Worm (Caenorhabditis elegans) whole organism, L1 larva: ENCODE measurements around the gene F15D4.5.

ENCODE experiments used
- C34B4.2 ChIP-seq: sonication (generic microtip); optimal IDR thresholded peaks from 2 replicates; lab custom pipeline; 2017; ENCODE audit warnings: mild to moderate bottlenecking, missing genetic modification characterization, missing compliant biosample characterization
- F16B12.6 ChIP-seq: fragments of 150-350 bp; optimal IDR thresholded peaks from 2 replicates; lab custom pipeline; 2014; ENCODE audit warnings: missing biosample characterization, missing genetic modification characterization
- aly-2 ChIP-seq: fragments of 150-350 bp; optimal IDR thresholded peaks from 2 replicates; lab custom pipeline; 2014; ENCODE audit warnings: missing biosample characterization, missing genetic modification characterization
- blmp-1 ChIP-seq: fragments of 150-350 bp; optimal IDR thresholded peaks from 2 replicates; lab custom pipeline; 2014; ENCODE audit warnings: missing biosample characterization, missing genetic modification characterization
- ceh-63 ChIP-seq: fragments of 200-800 bp; sonication (Bioruptor generic); optimal IDR thresholded peaks from 2 replicates; lab custom pipeline; 2018; ENCODE audit warnings: mild to moderate bottlenecking, missing genetic modification characterization, missing compliant biosample characterization
- ceh-90 ChIP-seq: sonication (generic microtip); optimal IDR thresholded peaks from 2 replicates; lab custom pipeline; 2016; ENCODE audit warnings: missing genetic modification characterization, missing compliant biosample characterization
- dpl-1 ChIP-seq, 3 experiments: fragments of 150-350 bp in 2 of 3; sonication (generic microtip) in 1 of 3; optimal IDR thresholded peaks; 2 replicates each; lab custom pipeline; 2014 to 2017; ENCODE audit warnings: missing biosample characterization in 3 of 3, missing genetic modification characterization in 3 of 3, missing genetic modification reagents in 3 of 3
- efl-1 ChIP-seq, 4 experiments: fragments of 150-350 bp; optimal IDR thresholded peaks in 3 of 4; peaks in 1 of 4; 1 replicate in 1 of 4; 2 replicates in 3 of 4; lab custom pipeline; 2014; ENCODE audit warnings: missing biosample characterization in 2 of 4, missing genetic modification characterization in 2 of 4, missing genetic modification reagents in 2 of 4
- efl-3 ChIP-seq: fragments of 200-800 bp; sonication (Bioruptor generic); optimal IDR thresholded peaks from 2 replicates; lab custom pipeline; 2018; ENCODE audit warnings: mild to moderate bottlenecking, missing genetic modification characterization, missing compliant biosample characterization
- elt-2 ChIP-seq: sonication (generic microtip); optimal IDR thresholded peaks from 2 replicates; lab custom pipeline; 2016; ENCODE audit warnings: missing genetic modification characterization, mild to moderate bottlenecking, inconsistent platforms, missing compliant biosample characterization, missing genetic modification reagents
- ets-5 ChIP-seq: fragments of 200-800 bp; sonication (Bioruptor generic); IDR thresholded peaks from 2 replicates; pipeline ENCODE4 v1.3.6; 2022; ENCODE audit warnings: missing genetic modification characterization, missing compliant biosample characterization
- fkh-4 ChIP-seq: sonication (generic microtip); optimal IDR thresholded peaks from 2 replicates; lab custom pipeline; 2016; ENCODE audit warnings: missing compliant biosample characterization, missing genetic modification characterization, borderline replicate concordance
- fos-1 ChIP-seq: fragments of 150-350 bp; optimal IDR thresholded peaks from 2 replicates; lab custom pipeline; 2014; ENCODE audit warnings: missing biosample characterization, missing genetic modification characterization
- hlh-17 ChIP-seq: fragments of 200-800 bp; sonication (Bioruptor generic); optimal IDR thresholded peaks from 2 replicates; lab custom pipeline; 2018; ENCODE audit warnings: missing genetic modification characterization, mild to moderate bottlenecking, missing compliant biosample characterization, moderate library complexity, borderline replicate concordance
- hlh-4 ChIP-seq: sonication (generic microtip); optimal IDR thresholded peaks from 2 replicates; lab custom pipeline; 2016; ENCODE audit warnings: mild to moderate bottlenecking, missing genetic modification characterization, missing compliant biosample characterization
- jun-1 ChIP-seq: fragments of 150-350 bp; optimal IDR thresholded peaks from 2 replicates; lab custom pipeline; 2014; ENCODE audit warnings: missing biosample characterization, missing genetic modification reagents, missing genetic modification characterization
- lin-14 ChIP-seq: fragments of 200-800 bp; sonication (Bioruptor generic); optimal IDR thresholded peaks from 2 replicates; lab custom pipeline; 2018; ENCODE audit warnings: mild to moderate bottlenecking, missing genetic modification characterization, moderate library complexity, missing compliant biosample characterization
- lin-35 ChIP-seq, 2 experiments: fragments of 150-350 bp; optimal IDR thresholded peaks; 2 replicates each; lab custom pipeline; 2014; ENCODE audit warnings: missing biosample characterization in 2 of 2, missing genetic modification characterization in 2 of 2, missing genetic modification reagents in 2 of 2
- lir-3 ChIP-seq: sonication (generic microtip); optimal IDR thresholded peaks from 2 replicates; lab custom pipeline; 2016; ENCODE audit warnings: mild to moderate bottlenecking, missing genetic modification characterization, moderate library complexity, missing compliant biosample characterization; ENCODE audit not compliant: poor library complexity
- mep-1 ChIP-seq: fragments of 150-350 bp; optimal IDR thresholded peaks from 2 replicates; lab custom pipeline; 2014; ENCODE audit warnings: missing biosample characterization, missing genetic modification characterization
- nhr-12 ChIP-seq: sonication (generic microtip); optimal IDR thresholded peaks from 2 replicates; lab custom pipeline; 2017; ENCODE audit warnings: missing biosample characterization, missing genetic modification characterization
- nhr-237 ChIP-seq: fragments of 150-350 bp; optimal IDR thresholded peaks from 2 replicates; lab custom pipeline; 2014; ENCODE audit warnings: missing biosample characterization, missing genetic modification characterization
- nhr-28 ChIP-seq: fragments of 150-350 bp; optimal IDR thresholded peaks from 2 replicates; lab custom pipeline; 2014; ENCODE audit warnings: missing biosample characterization, missing genetic modification characterization
- nhr-71 ChIP-seq: sonication (generic microtip); optimal IDR thresholded peaks from 2 replicates; lab custom pipeline; 2016; ENCODE audit warnings: mild to moderate bottlenecking, missing genetic modification characterization, moderate library complexity, missing compliant biosample characterization
- nhr-76 ChIP-seq: sonication (generic microtip); optimal IDR thresholded peaks from 2 replicates; lab custom pipeline; 2017; ENCODE audit warnings: missing biosample characterization, missing genetic modification characterization
- nhr-85 ChIP-seq: sonication (generic microtip); peaks from one replicate; lab custom pipeline; 2016; ENCODE audit warnings: missing genetic modification characterization, inconsistent platforms, missing compliant biosample characterization
- nhr-90 ChIP-seq: sonication (generic microtip); optimal IDR thresholded peaks from 2 replicates; lab custom pipeline; 2016; ENCODE audit warnings: mild to moderate bottlenecking, missing genetic modification characterization, missing compliant biosample characterization; ENCODE audit not compliant: poor library complexity
- pag-3 ChIP-seq: sonication (generic microtip); optimal IDR thresholded peaks from 2 replicates; lab custom pipeline; 2017; ENCODE audit warnings: missing genetic modification characterization, mild to moderate bottlenecking, missing compliant biosample characterization, antibody characterized with exemption, borderline replicate concordance; ENCODE audit not compliant: insufficient read depth
- pqm-1 ChIP-seq: sonication (generic microtip); optimal IDR thresholded peaks from 3 replicates; lab custom pipeline; 2017; ENCODE audit warnings: missing biosample characterization, missing genetic modification characterization
- rnt-1 ChIP-seq: sonication (generic microtip); optimal IDR thresholded peaks from 2 replicates; lab custom pipeline; 2016; ENCODE audit warnings: mild to moderate bottlenecking, missing genetic modification characterization, moderate library complexity, missing compliant biosample characterization
- skn-1 ChIP-seq: fragments of 150-350 bp; optimal IDR thresholded peaks from 2 replicates; lab custom pipeline; 2014; ENCODE audit warnings: missing biosample characterization, missing genetic modification characterization
- snu-23 ChIP-seq: sonication (generic microtip); optimal IDR thresholded peaks from 2 replicates; lab custom pipeline; 2016; ENCODE audit warnings: missing genetic modification characterization, missing compliant biosample characterization
- sup-37 ChIP-seq: fragments of 200-800 bp; sonication (Bioruptor generic); optimal IDR thresholded peaks from 2 replicates; lab custom pipeline; 2018; ENCODE audit warnings: mild to moderate bottlenecking, missing genetic modification characterization, missing compliant biosample characterization
- swsn-7 ChIP-seq: sonication (generic microtip); optimal IDR thresholded peaks from 2 replicates; lab custom pipeline; 2016; ENCODE audit warnings: missing genetic modification characterization, missing compliant biosample characterization
- tbx-2 ChIP-seq: sonication (generic microtip); optimal IDR thresholded peaks from 2 replicates; lab custom pipeline; 2016; ENCODE audit warnings: missing genetic modification characterization, missing compliant biosample characterization
- unc-30 ChIP-seq: sonication (generic microtip); optimal IDR thresholded peaks from 2 replicates; lab custom pipeline; 2017; ENCODE audit warnings: missing biosample characterization, missing genetic modification characterization
- unc-62 ChIP-seq: fragments of 150-350 bp; optimal IDR thresholded peaks from 2 replicates; lab custom pipeline; 2014; ENCODE audit warnings: missing biosample characterization, missing genetic modification reagents, missing genetic modification characterization
- xbp-1 ChIP-seq: sonication (generic microtip); optimal IDR thresholded peaks from 2 replicates; lab custom pipeline; 2016; ENCODE audit warnings: missing genetic modification characterization, missing compliant biosample characterization
- zip-4 ChIP-seq: fragments of 200-800 bp; sonication (Bioruptor generic); optimal IDR thresholded peaks from 2 replicates; lab custom pipeline; 2018; ENCODE audit warnings: mild to moderate bottlenecking, missing genetic modification characterization, moderate library complexity, missing compliant biosample characterization
- ztf-11 ChIP-seq, 2 experiments: sonication (generic microtip); optimal IDR thresholded peaks; 2 replicates each; lab custom pipeline; 2016 to 2017; ENCODE audit warnings: missing genetic modification characterization in 2 of 2, missing biosample characterization in 1 of 2, missing compliant biosample characterization in 1 of 2

F15D4.5 gene

ce11 chrII:13245076-13245475 lies at the start of gene F15D4.5:
Gene F15D4.5 (plus strand): TSS chrII:13245376.
- no peak for TF ChIP-seq hlh-17 (GFP tag; lab: Kevin White, UChicago)
- no peak for TF ChIP-seq mep-1
- no peak for TF ChIP-seq nhr-76 (tag; lab: Kevin White, UChicago)
- no peak for TF ChIP-seq pag-3 (tag; lab: Kevin White, UChicago)
- TF ChIP-seq, all 84 proteins: peak for 0

ce11 chrII:13195706-13196417 lies 49.3 kb upstream of the F15D4.5 start:
- TF ChIP-seq nhr-90 (peak; percentile 17), unc-30 (tag; lab: Kevin White, UChicago) (no peak)

- peak; percentile 8 for TF ChIP-seq rnt-1 (tag; lab: Kevin White, UChicago)
- TF ChIP-seq sup-37 (GFP tag; lab: Kevin White, UChicago) = no peak
- peak; percentile 1 for TF ChIP-seq nhr-71 (tag; lab: Kevin White, UChicago)
- TF ChIP-seq tbx-2 (tag; lab: Kevin White, UChicago) = no peak
- TF ChIP-seq jun-1 = peak; percentile 8
- TF ChIP-seq nhr-85 = peak; percentile 33
- peak; percentile 3 for TF ChIP-seq snu-23 (GFP tag; lab: Kevin White, UChicago)
- TF ChIP-seq fos-1 (tag; lab: Kevin White, UChicago) = peak; percentile 68
- peak; percentile 18 for TF ChIP-seq swsn-7 (tag; lab: Kevin White, UChicago)
- TF ChIP-seq nhr-90 = peak; percentile 10
- peak; percentile 37 for TF ChIP-seq lin-14 (GFP tag; lab: Kevin White, UChicago)
- TF ChIP-seq ztf-11 (tag; optimal IDR thresholded peaks at IDR 0.05; lab: Kevin White, UChicago) = no peak
- peak; percentile 9 to 27 for TF ChIP-seq lin-35 (GFP tag; optimal IDR thresholded peaks at IDR 0.05; lab: Kevin White, UChicago)
- peak; percentile 33 for TF ChIP-seq mep-1
- peak in 1 of 3 experiments; percentile 28 for TF ChIP-seq dpl-1 (GFP tag; optimal IDR thresholded peaks at IDR 0.05; lab: Kevin White, UChicago)
- peak; percentile 26 to 49 for TF ChIP-seq efl-1 (optimal IDR thresholded peaks at IDR 0.05; lab: Kevin White, UChicago)
- TF ChIP-seq efl-1 (GFP tag; optimal IDR thresholded peaks at IDR 0.05 in 1 of 2; lab: Kevin White, UChicago) = peak; percentile 6 to 93
- no peak for TF ChIP-seq F16B12.6 (tag; lab: Kevin White, UChicago)
Observed at ce11 chrII:13196689-13197280, 48.4 kb upstream of the F15D4.5 start.

- no peak for TF ChIP-seq pqm-1 (tag; lab: Kevin White, UChicago)
- TF ChIP-seq efl-1 (optimal IDR thresholded peaks at IDR 0.05; lab: Kevin White, UChicago) = peak in 1 of 2 experiments; percentile 8
- no peak for TF ChIP-seq efl-1 (GFP tag; optimal IDR thresholded peaks at IDR 0.05 in 1 of 2; lab: Kevin White, UChicago)
- TF ChIP-seq ceh-90 = no peak
- TF ChIP-seq lin-14 (GFP tag; lab: Kevin White, UChicago) = no peak
- TF ChIP-seq, all 84 proteins: peak for 1
Observed at ce11 chrII:13198845-13199244, 46.3 kb upstream of the F15D4.5 start.

- TF ChIP-seq fkh-4 (tag; lab: Kevin White, UChicago) (peak; percentile 79), tbx-2 (tag; lab: Kevin White, UChicago) (peak; percentile 90), ets-5 (GFP tag; lab: Robert Waterston, UW) (no peak), ceh-63 (GFP tag; lab: Kevin White, UChicago) (no peak), elt-2 (tag; lab: Kevin White, UChicago) (peak; percentile 78), sup-37 (GFP tag; lab: Kevin White, UChicago) (peak; percentile 71), nhr-12 (no peak), lir-3 (tag; lab: Kevin White, UChicago) (peak; percentile 84), C34B4.2 (tag; lab: Kevin White, UChicago) (no peak), nhr-28 (tag; lab: Kevin White, UChicago) (no peak), zip-4 (GFP tag; lab: Kevin White, UChicago) (peak; percentile 61), jun-1 (peak; percentile 61), xbp-1 (tag; lab: Kevin White, UChicago) (peak; percentile 86), nhr-71 (tag; lab: Kevin White, UChicago) (peak; percentile 93), aly-2 (tag; lab: Kevin White, UChicago) (peak; percentile 52), efl-3 (GFP tag; lab: Kevin White, UChicago) (peak; percentile 52), blmp-1 (tag; lab: Kevin White, UChicago) (peak; percentile 34), nhr-237 (tag; lab: Kevin White, UChicago) (peak; percentile 50), skn-1 (tag; lab: Kevin White, UChicago) (peak; percentile 28), dpl-1 (GFP tag; optimal IDR thresholded peaks at IDR 0.05; lab: Kevin White, UChicago) (peak; percentile 94 to 95 (median 95)), hlh-4 (tag; lab: Kevin White, UChicago) (peak; percentile 69), unc-62 (GFP tag; lab: Kevin White, UChicago) (no peak), ceh-90 (peak; percentile 79)
Observed at ce11 chrII:13199674-13200215, 45.4 kb upstream of the F15D4.5 start, which contains the start of gene btf-1. Gene btf-1 (plus strand): TSS chrII:13200165.
